Worm (Caenorhabditis elegans): ENCODE results near the gene K02F6.7.

ce11 chrII:2488386-2488785 lies 49.3 kb downstream of the K02F6.7 start, which contains the start of gene F53G2.1:
- TF ChIP-seq fos-1 (tag; optimal IDR thresholded peaks at IDR 0.05) (no peak), elt-1 (tag; optimal IDR thresholded peaks at IDR 0.05) (no peak), ZK546.5 (tag; optimal IDR thresholded peaks at IDR 0.05) (no peak), skn-1 (tag; optimal IDR thresholded peaks at IDR 0.05) (no peak), elt-3 (tag; optimal IDR thresholded peaks at IDR 0.05) (no peak)
